Worm (Caenorhabditis elegans) whole organism, L1 larva: ENCODE measurements around the gene unc-23.

Experiments
- C04F5.9 ChIP-seq: sonication (generic microtip); optimal IDR thresholded peaks from 2 replicates; lab custom pipeline; 2016; ENCODE audit warnings: missing genetic modification characterization, missing compliant biosample characterization
- aly-2 ChIP-seq: fragments of 150-350 bp; optimal IDR thresholded peaks from 2 replicates; lab custom pipeline; 2014; ENCODE audit warnings: missing biosample characterization, missing genetic modification characterization
- blmp-1 ChIP-seq: fragments of 150-350 bp; optimal IDR thresholded peaks from 2 replicates; lab custom pipeline; 2014; ENCODE audit warnings: missing biosample characterization, missing genetic modification characterization
- ceh-63 ChIP-seq: fragments of 200-800 bp; sonication (Bioruptor generic); optimal IDR thresholded peaks from 2 replicates; lab custom pipeline; 2018; ENCODE audit warnings: mild to moderate bottlenecking, missing genetic modification characterization, missing compliant biosample characterization
- ceh-8 ChIP-seq: fragments of 200-800 bp; sonication (Bioruptor generic); optimal IDR thresholded peaks from 2 replicates; lab custom pipeline; 2018; ENCODE audit warnings: mild to moderate bottlenecking, missing genetic modification characterization, moderate library complexity, missing compliant biosample characterization
- ceh-90 ChIP-seq: sonication (generic microtip); optimal IDR thresholded peaks from 2 replicates; lab custom pipeline; 2016; ENCODE audit warnings: missing genetic modification characterization, missing compliant biosample characterization
- dpl-1 ChIP-seq, 3 experiments: fragments of 150-350 bp in 2 of 3; sonication (generic microtip) in 1 of 3; optimal IDR thresholded peaks; 2 replicates each; lab custom pipeline; 2014 to 2017; ENCODE audit warnings: missing biosample characterization in 3 of 3, missing genetic modification characterization in 3 of 3, missing genetic modification reagents in 3 of 3
- efl-1 ChIP-seq, 4 experiments: fragments of 150-350 bp; optimal IDR thresholded peaks in 3 of 4; peaks in 1 of 4; 1 replicate in 1 of 4; 2 replicates in 3 of 4; lab custom pipeline; 2014; ENCODE audit warnings: missing biosample characterization in 2 of 4, missing genetic modification characterization in 2 of 4, missing genetic modification reagents in 2 of 4
- egl-13 ChIP-seq: sonication (generic microtip); optimal IDR thresholded peaks from 2 replicates; lab custom pipeline; 2016; ENCODE audit warnings: missing genotype, missing genetic modification reagents, missing genetic modification characterization, missing compliant biosample characterization
- egl-27 ChIP-seq, 2 experiments: fragments of 150-350 bp in 1 of 2; sonication (generic microtip); optimal IDR thresholded peaks; 3 replicates each; lab custom pipeline; 2017 to 2018; ENCODE audit warnings: missing biosample characterization in 2 of 2, missing genetic modification characterization in 2 of 2, missing genetic modification reagents in 2 of 2
- elt-2 ChIP-seq: sonication (generic microtip); optimal IDR thresholded peaks from 2 replicates; lab custom pipeline; 2016; ENCODE audit warnings: missing genetic modification characterization, mild to moderate bottlenecking, inconsistent platforms, missing compliant biosample characterization, missing genetic modification reagents
- ets-5 ChIP-seq: fragments of 200-800 bp; sonication (Bioruptor generic); IDR thresholded peaks from 2 replicates; pipeline ENCODE4 v1.3.6; 2022; ENCODE audit warnings: missing genetic modification characterization, missing compliant biosample characterization
- fos-1 ChIP-seq: fragments of 150-350 bp; optimal IDR thresholded peaks from 2 replicates; lab custom pipeline; 2014; ENCODE audit warnings: missing biosample characterization, missing genetic modification characterization
- grh-1 ChIP-seq: fragments of 200-800 bp; sonication (Bioruptor generic); IDR thresholded peaks from 2 replicates; pipeline ENCODE4 v1.3.6; 2022; ENCODE audit warnings: missing genetic modification reagents, missing genetic modification characterization, missing compliant biosample characterization
- irx-1 ChIP-seq: sonication (generic microtip); optimal IDR thresholded peaks from 2 replicates; lab custom pipeline; 2016; ENCODE audit warnings: missing genetic modification characterization, missing compliant biosample characterization
- lin-13 ChIP-seq: fragments of 150-350 bp; optimal IDR thresholded peaks from 2 replicates; lab custom pipeline; 2014; ENCODE audit warnings: missing biosample characterization, missing genetic modification reagents, missing genetic modification characterization
- lin-14 ChIP-seq: fragments of 200-800 bp; sonication (Bioruptor generic); optimal IDR thresholded peaks from 2 replicates; lab custom pipeline; 2018; ENCODE audit warnings: mild to moderate bottlenecking, missing genetic modification characterization, moderate library complexity, missing compliant biosample characterization
- lin-39 ChIP-seq: fragments of 150-350 bp; optimal IDR thresholded peaks from 2 replicates; lab custom pipeline; 2014; ENCODE audit warnings: missing biosample characterization, missing genetic modification reagents, missing genetic modification characterization
- mab-9 ChIP-seq: fragments of 200-800 bp; sonication (Bioruptor generic); IDR thresholded peaks from 2 replicates; pipeline ENCODE4 v1.3.6; 2022; ENCODE audit warnings: missing genetic modification reagents, missing genetic modification characterization, missing compliant biosample characterization
- mef-2 ChIP-seq: fragments of 150-350 bp; optimal IDR thresholded peaks from 2 replicates; lab custom pipeline; 2014; ENCODE audit warnings: missing biosample characterization, missing genetic modification characterization
- mep-1 ChIP-seq: fragments of 150-350 bp; optimal IDR thresholded peaks from 2 replicates; lab custom pipeline; 2014; ENCODE audit warnings: missing biosample characterization, missing genetic modification characterization
- nhr-237 ChIP-seq: fragments of 150-350 bp; optimal IDR thresholded peaks from 2 replicates; lab custom pipeline; 2014; ENCODE audit warnings: missing biosample characterization, missing genetic modification characterization
- nhr-28 ChIP-seq: fragments of 150-350 bp; optimal IDR thresholded peaks from 2 replicates; lab custom pipeline; 2014; ENCODE audit warnings: missing biosample characterization, missing genetic modification characterization
- nhr-76 ChIP-seq: sonication (generic microtip); optimal IDR thresholded peaks from 2 replicates; lab custom pipeline; 2017; ENCODE audit warnings: missing biosample characterization, missing genetic modification characterization
- nhr-85 ChIP-seq: sonication (generic microtip); peaks from one replicate; lab custom pipeline; 2016; ENCODE audit warnings: missing genetic modification characterization, inconsistent platforms, missing compliant biosample characterization
- nhr-90 ChIP-seq: sonication (generic microtip); optimal IDR thresholded peaks from 2 replicates; lab custom pipeline; 2016; ENCODE audit warnings: mild to moderate bottlenecking, missing genetic modification characterization, missing compliant biosample characterization; ENCODE audit not compliant: poor library complexity
- pag-3 ChIP-seq: sonication (generic microtip); optimal IDR thresholded peaks from 2 replicates; lab custom pipeline; 2017; ENCODE audit warnings: missing genetic modification characterization, mild to moderate bottlenecking, missing compliant biosample characterization, antibody characterized with exemption, borderline replicate concordance; ENCODE audit not compliant: insufficient read depth
- rnt-1 ChIP-seq: sonication (generic microtip); optimal IDR thresholded peaks from 2 replicates; lab custom pipeline; 2016; ENCODE audit warnings: mild to moderate bottlenecking, missing genetic modification characterization, moderate library complexity, missing compliant biosample characterization
- sox-4 ChIP-seq: sonication (generic microtip); optimal IDR thresholded peaks from 2 replicates; lab custom pipeline; 2016; ENCODE audit warnings: missing genetic modification characterization, missing compliant biosample characterization
- tbx-2 ChIP-seq: sonication (generic microtip); optimal IDR thresholded peaks from 2 replicates; lab custom pipeline; 2016; ENCODE audit warnings: missing genetic modification characterization, missing compliant biosample characterization
- unc-130 ChIP-seq: fragments of 150-350 bp; optimal IDR thresholded peaks from 2 replicates; lab custom pipeline; 2017; ENCODE audit warnings: missing biosample characterization, missing genetic modification characterization, inconsistent platforms
- unc-62 ChIP-seq: fragments of 150-350 bp; optimal IDR thresholded peaks from 2 replicates; lab custom pipeline; 2014; ENCODE audit warnings: missing biosample characterization, missing genetic modification reagents, missing genetic modification characterization
- unc-86 ChIP-seq: sonication (generic microtip); optimal IDR thresholded peaks from 2 replicates; lab custom pipeline; 2016; ENCODE audit warnings: missing genetic modification characterization, missing compliant biosample characterization
- unc-98 ChIP-seq: fragments of 200-800 bp; sonication (Bioruptor generic); IDR thresholded peaks from 2 replicates; pipeline ENCODE4 v1.3.6; 2022; ENCODE audit warnings: missing genetic modification characterization, missing compliant biosample characterization
- zag-1 ChIP-seq: fragments of 150-350 bp; optimal IDR thresholded peaks from 2 replicates; lab custom pipeline; 2014; ENCODE audit warnings: missing biosample characterization, missing genetic modification characterization

Gene unc-23

ce11 chrV:8942437-8942978 is 6.3 kb downstream of the unc-23 start:
- TF ChIP-seq sox-4 (no peak), efl-1 (optimal IDR thresholded peaks at IDR 0.05; lab: Kevin White, UChicago) (no peak), efl-1 (GFP tag; optimal IDR thresholded peaks at IDR 0.05 in 1 of 2; lab: Kevin White, UChicago) (peak in 1 of 2 experiments; percentile 68), blmp-1 (peak; percentile 99)

ce11 chrV:8943963-8944362 is 7.8 kb downstream of the unc-23 start, which contains the start of gene T19A5.3:
Gene T19A5.3, minus strand, starts transcription at chrV:8944063.
- no peak for TF ChIP-seq grh-1 (GFP tag; lab: Robert Waterston, UW)
- TF ChIP-seq, all 84 proteins: peak for 0

ce11 chrV:8944481-8944880 is 8.3 kb downstream of the unc-23 start:
- TF ChIP-seq unc-86 (tag; lab: Kevin White, UChicago), result no peak
- no peak for TF ChIP-seq irx-1 (tag; lab: Kevin White, UChicago)
- no peak for TF ChIP-seq dpl-1 (GFP tag; optimal IDR thresholded peaks at IDR 0.05; lab: Kevin White, UChicago)
- no peak for TF ChIP-seq nhr-90 (tag; lab: Kevin White, UChicago)
- no peak for TF ChIP-seq ceh-63 (GFP tag; lab: Kevin White, UChicago)
- no peak for TF ChIP-seq nhr-85
- no peak for TF ChIP-seq aly-2 (tag; lab: Kevin White, UChicago)
- TF ChIP-seq lin-14, result no peak
- no peak for TF ChIP-seq elt-2 (tag; lab: Kevin White, UChicago)
- no peak for TF ChIP-seq grh-1 (GFP tag; lab: Robert Waterston, UW)
- no peak for TF ChIP-seq mab-9 (GFP tag; lab: Robert Waterston, UW)
- no peak for TF ChIP-seq tbx-2 (tag; lab: Kevin White, UChicago)
- no peak for TF ChIP-seq egl-13 (tag; lab: Kevin White, UChicago)
- no peak for TF ChIP-seq C04F5.9 (tag; lab: Kevin White, UChicago)
- TF ChIP-seq ceh-90, result no peak
- TF ChIP-seq nhr-28 (tag; lab: Kevin White, UChicago), result no peak
- no peak for TF ChIP-seq mep-1 (tag; lab: Kevin White, UChicago)
- TF ChIP-seq, all 84 proteins: peak for 0

- TF ChIP-seq unc-130 (tag; lab: Kevin White, UChicago), result no peak
- no peak for TF ChIP-seq lin-14
- TF ChIP-seq ceh-8 (GFP tag; lab: Kevin White, UChicago), result no peak
- no peak for TF ChIP-seq lin-39 (tag; lab: Kevin White, UChicago)
- no peak for TF ChIP-seq nhr-28 (tag; lab: Kevin White, UChicago)
- no peak for TF ChIP-seq nhr-237 (tag; lab: Kevin White, UChicago)
- no peak for TF ChIP-seq ceh-90
- no peak for TF ChIP-seq fos-1 (tag; lab: Kevin White, UChicago)
- TF ChIP-seq pag-3, result no peak
- no peak for TF ChIP-seq blmp-1
- no peak for TF ChIP-seq nhr-76
- TF ChIP-seq ets-5, result no peak
- TF ChIP-seq unc-62 (GFP tag; lab: Kevin White, UChicago), result no peak
- no peak for TF ChIP-seq elt-2 (tag; lab: Kevin White, UChicago)
- no peak for TF ChIP-seq zag-1
- TF ChIP-seq mef-2 (tag; lab: Kevin White, UChicago), result no peak
- no peak for TF ChIP-seq lin-13 (GFP tag; lab: Kevin White, UChicago)
- no peak for TF ChIP-seq egl-27 (tag; optimal IDR thresholded peaks at IDR 0.05; lab: Kevin White, UChicago)
- TF ChIP-seq rnt-1 (tag; lab: Kevin White, UChicago), result no peak
- TF ChIP-seq unc-98 (GFP tag; lab: Robert Waterston, UW), result no peak
Observed at ce11 chrV:8946142-8946541, 10.0 kb downstream of the unc-23 start.
